Worm (Caenorhabditis elegans) whole organism, late embryonic: ENCODE measurements around the gene str-238.

Experiments
- C38D4.7 ChIP-seq: fragments of 200-800 bp; sonication (Bioruptor generic); optimal IDR thresholded peaks from 2 replicates; lab custom pipeline; 2018; ENCODE audit warnings: mild to moderate bottlenecking, missing genetic modification characterization, moderate library complexity, missing compliant biosample characterization
- F13H6.1 ChIP-seq: sonication (generic microtip); optimal IDR thresholded peaks from 2 replicates; lab custom pipeline; 2016; ENCODE audit warnings: missing genetic modification characterization, missing compliant biosample characterization
- K09A11.1 ChIP-seq: sonication (generic microtip); optimal IDR thresholded peaks from 2 replicates; lab custom pipeline; 2017; ENCODE audit warnings: antibody characterized with exemption, mild to moderate bottlenecking, missing genetic modification characterization, missing compliant biosample characterization; ENCODE audit not compliant: insufficient read depth
- Y22D7AL.16 ChIP-seq: sonication (generic microtip); optimal IDR thresholded peaks from 2 replicates; lab custom pipeline; 2016; ENCODE audit warnings: missing genetic modification characterization, missing compliant biosample characterization
- ceh-14 ChIP-seq: sonication (generic microtip); optimal IDR thresholded peaks from 2 replicates; lab custom pipeline; 2016; ENCODE audit warnings: missing genotype, missing genetic modification characterization, missing compliant biosample characterization
- ceh-18 ChIP-seq: sonication (generic microtip); optimal IDR thresholded peaks from 2 replicates; lab custom pipeline; 2016; ENCODE audit warnings: missing genetic modification characterization, missing compliant biosample characterization
- ceh-2 ChIP-seq: sonication (generic microtip); optimal IDR thresholded peaks from 2 replicates; lab custom pipeline; 2016; ENCODE audit warnings: missing genotype, missing genetic modification characterization, missing compliant biosample characterization
- ceh-22 ChIP-seq: sonication (generic microtip); optimal IDR thresholded peaks from 2 replicates; lab custom pipeline; 2017; ENCODE audit warnings: missing biosample characterization, missing genetic modification characterization
- ceh-30 ChIP-seq: fragments of 150-350 bp; optimal IDR thresholded peaks from 2 replicates; lab custom pipeline; 2014; ENCODE audit warnings: missing biosample characterization, missing genetic modification characterization
- ceh-31 ChIP-seq: sonication (generic microtip); optimal IDR thresholded peaks from 2 replicates; lab custom pipeline; 2016; ENCODE audit warnings: missing genetic modification characterization, missing compliant biosample characterization
- ceh-34 ChIP-seq: sonication (generic microtip); optimal IDR thresholded peaks from 2 replicates; lab custom pipeline; 2016; ENCODE audit warnings: mild to moderate bottlenecking, missing genetic modification characterization, missing compliant biosample characterization
- ceh-45 ChIP-seq: fragments of 200-800 bp; sonication (Bioruptor generic); IDR thresholded peaks from 2 replicates; pipeline ENCODE4 v1.3.6; 2022; ENCODE audit warnings: missing genetic modification reagents, missing genetic modification characterization, missing compliant biosample characterization
- ceh-48 ChIP-seq: sonication (generic microtip); optimal IDR thresholded peaks from 2 replicates; lab custom pipeline; 2016; ENCODE audit warnings: missing genetic modification characterization, inconsistent platforms, missing compliant biosample characterization
- ceh-9 ChIP-seq: sonication (generic microtip); optimal IDR thresholded peaks from 2 replicates; lab custom pipeline; 2016; ENCODE audit warnings: mild to moderate bottlenecking, missing genetic modification characterization, inconsistent platforms, missing compliant biosample characterization
- dmd-4 ChIP-seq: sonication (generic microtip); optimal IDR thresholded peaks from 2 replicates; lab custom pipeline; 2016; ENCODE audit warnings: borderline replicate concordance, missing genetic modification characterization, missing compliant biosample characterization
- dve-1 ChIP-seq: sonication (generic microtip); optimal IDR thresholded peaks from 2 replicates; lab custom pipeline; 2017; ENCODE audit warnings: antibody characterized with exemption, mild to moderate bottlenecking, missing genetic modification characterization, missing compliant biosample characterization
- elt-2 ChIP-seq: sonication (generic microtip); optimal IDR thresholded peaks from 2 replicates; lab custom pipeline; 2016; ENCODE audit warnings: missing genetic modification reagents, missing genetic modification characterization, missing compliant biosample characterization
- elt-4 ChIP-seq: sonication (generic microtip); optimal IDR thresholded peaks from 2 replicates; lab custom pipeline; 2016; ENCODE audit warnings: missing genetic modification characterization, missing compliant biosample characterization
- ets-4 ChIP-seq: sonication (generic microtip); optimal IDR thresholded peaks from 2 replicates; lab custom pipeline; 2016; ENCODE audit warnings: missing genetic modification characterization, missing compliant biosample characterization
- fax-1 ChIP-seq: sonication (generic microtip); optimal IDR thresholded peaks from 2 replicates; lab custom pipeline; 2016; ENCODE audit warnings: missing genotype, missing genetic modification characterization, missing compliant biosample characterization
- fkh-10 ChIP-seq: fragments of 150-350 bp; optimal IDR thresholded peaks from 2 replicates; lab custom pipeline; 2014; ENCODE audit warnings: missing biosample characterization, missing genetic modification reagents, missing genetic modification characterization
- hlh-13 ChIP-seq: fragments of 200-800 bp; sonication (Bioruptor generic); optimal IDR thresholded peaks from 2 replicates; lab custom pipeline; 2018; ENCODE audit warnings: mild to moderate bottlenecking, missing genetic modification characterization, missing compliant biosample characterization
- hlh-6 ChIP-seq: sonication (generic microtip); optimal IDR thresholded peaks from 2 replicates; lab custom pipeline; 2016; ENCODE audit warnings: missing genotype, missing genetic modification characterization, missing compliant biosample characterization
- hlh-8 ChIP-seq: sonication (generic microtip); optimal IDR thresholded peaks from 2 replicates; lab custom pipeline; 2016; ENCODE audit warnings: missing genotype, missing genetic modification characterization, missing compliant biosample characterization
- lim-6 ChIP-seq: sonication (generic microtip); optimal IDR thresholded peaks from 2 replicates; lab custom pipeline; 2016; ENCODE audit warnings: missing genetic modification characterization, missing compliant biosample characterization
- lin-11 ChIP-seq: fragments of 200-800 bp; sonication (Bioruptor generic); optimal IDR thresholded peaks from 2 replicates; lab custom pipeline; 2018; ENCODE audit warnings: mild to moderate bottlenecking, missing genetic modification characterization, missing compliant biosample characterization
- madf-2 ChIP-seq: sonication (generic microtip); optimal IDR thresholded peaks from 2 replicates; lab custom pipeline; 2017; ENCODE audit warnings: missing genetic modification characterization, missing compliant biosample characterization
- mec-3 ChIP-seq: sonication (generic microtip); optimal IDR thresholded peaks from 2 replicates; lab custom pipeline; 2016; ENCODE audit warnings: borderline replicate concordance, missing genetic modification characterization, missing compliant biosample characterization
- nfya-1 ChIP-seq: sonication (generic microtip); optimal IDR thresholded peaks from 2 replicates; lab custom pipeline; 2017; ENCODE audit warnings: missing genetic modification characterization, mild to moderate bottlenecking, missing compliant biosample characterization, antibody characterized with exemption, moderate library complexity
- nhr-232 ChIP-seq: sonication (generic microtip); optimal IDR thresholded peaks from 2 replicates; lab custom pipeline; 2016; ENCODE audit warnings: missing genetic modification characterization, missing compliant biosample characterization
- odd-2 ChIP-seq: sonication (generic microtip); optimal IDR thresholded peaks from 2 replicates; lab custom pipeline; 2017; ENCODE audit warnings: antibody characterized with exemption, mild to moderate bottlenecking, missing genetic modification characterization, missing compliant biosample characterization
- pag-3 ChIP-seq: sonication (generic microtip); optimal IDR thresholded peaks from 2 replicates; lab custom pipeline; 2016; ENCODE audit warnings: missing compliant biosample characterization, missing genetic modification characterization, borderline replicate concordance
- pat-9 ChIP-seq: fragments of 200-800 bp; sonication (Bioruptor generic); optimal IDR thresholded peaks from 2 replicates; lab custom pipeline; 2018; ENCODE audit warnings: mild to moderate bottlenecking, missing genetic modification characterization, moderate library complexity, missing compliant biosample characterization
- pax-1 ChIP-seq: fragments of 150-350 bp; optimal IDR thresholded peaks from 2 replicates; lab custom pipeline; 2014; ENCODE audit warnings: missing biosample characterization, missing genetic modification characterization
- pha-2 ChIP-seq: sonication (generic microtip); optimal IDR thresholded peaks from 2 replicates; lab custom pipeline; 2017; ENCODE audit warnings: mild to moderate bottlenecking, missing genetic modification characterization, missing compliant biosample characterization
- rnt-1 ChIP-seq: sonication (generic microtip); optimal IDR thresholded peaks from 2 replicates; lab custom pipeline; 2016; ENCODE audit warnings: missing genetic modification characterization, missing compliant biosample characterization
- sdc-2 ChIP-seq: sonication (generic microtip); optimal IDR thresholded peaks from 2 replicates; lab custom pipeline; 2016; ENCODE audit warnings: missing genotype, missing genetic modification characterization, missing compliant biosample characterization
- sox-2 ChIP-seq: fragments of 200-800 bp; sonication (Bioruptor generic); IDR thresholded peaks from 2 replicates; pipeline ENCODE4 v1.3.6; 2022; ENCODE audit warnings: missing genetic modification reagents, missing genetic modification characterization, missing compliant biosample characterization
- unc-3 ChIP-seq, 2 experiments: fragments of 200-800 bp in 1 of 2; sonication (Bioruptor generic) in 1 of 2; sonication (generic microtip) in 1 of 2; conservative IDR thresholded peaks in 1 of 2; optimal IDR thresholded peaks in 1 of 2; 2 replicates each; pipeline versions ENCODE4 v1.3.6 to Lab custom; 2016 to 2022; ENCODE audit warnings: missing compliant biosample characterization in 2 of 2, missing genetic modification characterization in 2 of 2, missing genetic modification reagents in 1 of 2
- unc-42 ChIP-seq: sonication (generic microtip); optimal IDR thresholded peaks from 2 replicates; lab custom pipeline; 2016; ENCODE audit warnings: missing genotype, missing genetic modification characterization, missing compliant biosample characterization
- unc-55 ChIP-seq: sonication (generic microtip); optimal IDR thresholded peaks from 2 replicates; lab custom pipeline; 2017; ENCODE audit warnings: missing biosample characterization, missing genetic modification reagents, missing genetic modification characterization
- unc-86 ChIP-seq: sonication (generic microtip); optimal IDR thresholded peaks from 2 replicates; lab custom pipeline; 2016; ENCODE audit warnings: missing genetic modification characterization, missing compliant biosample characterization
- zip-5 ChIP-seq: sonication (generic microtip); optimal IDR thresholded peaks from 2 replicates; lab custom pipeline; 2016; ENCODE audit warnings: missing genetic modification characterization, missing compliant biosample characterization
- ztf-16 ChIP-seq: sonication (generic microtip); optimal IDR thresholded peaks from 2 replicates; lab custom pipeline; 2017; ENCODE audit warnings: missing genetic modification characterization, missing compliant biosample characterization

str-238 gene

ce11 chrV:772210-772609 lies 7.4 kb downstream of the str-238 start:
- TF ChIP-seq madf-2 (tag; lab: Kevin White, UChicago) (no peak), sox-2 (GFP tag; lab: Robert Waterston, UW) (no peak), elt-4 (tag; lab: Kevin White, UChicago) (no peak), ceh-22 (tag; lab: Kevin White, UChicago) (no peak)

- no peak for TF ChIP-seq elt-4 (tag; lab: Kevin White, UChicago)
- TF ChIP-seq pax-1 (tag; lab: Kevin White, UChicago): peak; percentile 24
- TF ChIP-seq F13H6.1 (tag; lab: Kevin White, UChicago): no peak
- peak; percentile 32 for TF ChIP-seq ceh-18 (tag; lab: Kevin White, UChicago)
- no peak for TF ChIP-seq unc-86 (tag; lab: Kevin White, UChicago)
- TF ChIP-seq C38D4.7 (GFP tag; lab: Kevin White, UChicago): no peak
- no peak for TF ChIP-seq K09A11.1 (tag; lab: Kevin White, UChicago)
- TF ChIP-seq ceh-14 (tag; lab: Kevin White, UChicago): no peak
- no peak for TF ChIP-seq lim-6
- no peak for TF ChIP-seq sdc-2 (tag; lab: Kevin White, UChicago)
- TF ChIP-seq nhr-232 (tag; lab: Kevin White, UChicago): no peak
- no peak for TF ChIP-seq Y22D7AL.16
- TF ChIP-seq unc-3 (GFP tag; conservative IDR thresholded peaks at IDR 0.05; lab: Robert Waterston, UW): no peak
- no peak for TF ChIP-seq unc-3 (tag; optimal IDR thresholded peaks at IDR 0.05; lab: Kevin White, UChicago)
- TF ChIP-seq ceh-31 (tag; lab: Kevin White, UChicago): peak; percentile 61
- no peak for TF ChIP-seq pat-9 (tag; lab: Kevin White, UChicago)
- TF ChIP-seq hlh-13: no peak
- no peak for TF ChIP-seq hlh-8 (tag; lab: Kevin White, UChicago)
- TF ChIP-seq ceh-30: no peak
- no peak for TF ChIP-seq pag-3
- TF ChIP-seq ets-4: no peak
- no peak for TF ChIP-seq pha-2 (tag; lab: Kevin White, UChicago)
- no peak for TF ChIP-seq zip-5 (tag; lab: Kevin White, UChicago)
- peak; percentile 64 for TF ChIP-seq unc-42 (tag; lab: Kevin White, UChicago)
- TF ChIP-seq ceh-34 (tag; lab: Kevin White, UChicago): no peak
- no peak for TF ChIP-seq ceh-45 (GFP tag; lab: Robert Waterston, UW)
- TF ChIP-seq mec-3: no peak
- TF ChIP-seq fkh-10: no peak
- no peak for TF ChIP-seq ceh-9 (tag; lab: Kevin White, UChicago)
- peak; percentile 83 for TF ChIP-seq nfya-1
- peak; percentile 77 for TF ChIP-seq unc-55 (GFP tag; lab: Kevin White, UChicago)
- no peak for TF ChIP-seq ceh-22 (tag; lab: Kevin White, UChicago)
- no peak for TF ChIP-seq ceh-2
- TF ChIP-seq ceh-48 (tag; lab: Kevin White, UChicago): peak; percentile 10
- no peak for TF ChIP-seq lin-11
- no peak for TF ChIP-seq dmd-4 (tag; lab: Kevin White, UChicago)
- TF ChIP-seq ztf-16 (tag; lab: Kevin White, UChicago): no peak
- peak; percentile 44 for TF ChIP-seq elt-2 (tag; lab: Kevin White, UChicago)
- TF ChIP-seq dve-1: peak; percentile 36
- TF ChIP-seq odd-2 (tag; lab: Kevin White, UChicago): no peak
- no peak for TF ChIP-seq sox-2 (GFP tag; lab: Robert Waterston, UW)
- TF ChIP-seq hlh-6 (tag; lab: Kevin White, UChicago): no peak
- no peak for TF ChIP-seq fax-1 (tag; lab: Kevin White, UChicago)
- no peak for TF ChIP-seq rnt-1 (tag; lab: Kevin White, UChicago)
These were observed 8.4 kb downstream of the str-238 start, which contains the start of gene sti-1 for ce11 chrV:773256-773655. Gene sti-1 (plus strand): TSS chrV:773518.
